ENCODE assay signal across 1 fruit fly cellular context in genomic region chr2L:1643252-1643864, dm6.
TF ChIP-seq lines count a peak whose summit lies in the region.

No protein-coding gene starts in this region.

TF ChIP-seq in whole organism, embryonic, 481 proteins besides CTCF, POLR2A, EP300 and RAD21 (continued from another document and continues in another):
- peak; percentile 91 to 96 for TF ChIP-seq dpn (GFP tag; optimal IDR thresholded peaks at IDR 0.05; lab: Kevin White, UChicago)
- peak; percentile 98 for TF ChIP-seq CG8924 (tag; optimal IDR thresholded peaks at IDR 0.05; lab: Kevin White, UChicago)
- peak; percentile 98 for TF ChIP-seq Dek (tag; optimal IDR thresholded peaks at IDR 0.05; lab: Kevin White, UChicago)
- peak; percentile 89 for TF ChIP-seq CG16863 (GFP tag; optimal IDR thresholded peaks at IDR 0.05; lab: Kevin White, UChicago)
- peak; percentile 93 for TF ChIP-seq tio (GFP tag; optimal IDR thresholded peaks at IDR 0.05; lab: Kevin White, UChicago)
- TF ChIP-seq CG30431 (GFP tag; optimal IDR thresholded peaks at IDR 0.05; lab: Kevin White, UChicago) = peak; percentile 88
- TF ChIP-seq CG10274 (GFP tag; optimal IDR thresholded peaks at IDR 0.05; lab: Kevin White, UChicago) = peak; percentile 92
- peak; percentile 56 for TF ChIP-seq ftz-f1 (GFP tag; optimal IDR thresholded peaks at IDR 0.05; lab: Kevin White, UChicago)
- peak; percentile 84 for TF ChIP-seq CHES-1-like (GFP tag; optimal IDR thresholded peaks at IDR 0.05; lab: Kevin White, UChicago)
- TF ChIP-seq br (optimal IDR thresholded peaks at IDR 0.05; lab: Kevin White, UChicago) = no peak
- no peak for TF ChIP-seq vnd (GFP tag; IDR thresholded peaks at IDR 0.05; lab: Robert Waterston, UW; ENCODE audit: partially characterized antibody)
- no peak for TF ChIP-seq lov (optimal IDR thresholded peaks at IDR 0.05; lab: Kevin White, UChicago)
- TF ChIP-seq lov (GFP tag; IDR thresholded peaks at IDR 0.05; lab: Robert Waterston, UW) = peak; percentile 83; the same call in 2 of the 3 replicates
- TF ChIP-seq CG5180 (GFP tag; optimal IDR thresholded peaks at IDR 0.05; lab: Kevin White, UChicago) = peak; percentile 93
- peak; percentile 87 for TF ChIP-seq Spps (tag; optimal IDR thresholded peaks at IDR 0.05; lab: Kevin White, UChicago)
- TF ChIP-seq MESR4 (GFP tag; optimal IDR thresholded peaks at IDR 0.05; lab: Kevin White, UChicago) = peak; percentile 32
- peak; percentile 76 for TF ChIP-seq CG4617 (GFP tag; optimal IDR thresholded peaks at IDR 0.05; lab: Kevin White, UChicago; ENCODE audit: borderline replicate concordance)
- TF ChIP-seq B-H1 (GFP tag; IDR thresholded peaks at IDR 0.05; lab: Robert Waterston, UW) = peak; percentile 96
- peak; percentile 92 for TF ChIP-seq CG14710 (tag; optimal IDR thresholded peaks at IDR 0.05; lab: Kevin White, UChicago)
- TF ChIP-seq CG8281 (tag; optimal IDR thresholded peaks at IDR 0.05; lab: Kevin White, UChicago) = peak; percentile 90
- peak; percentile 79 for TF ChIP-seq CG31388 (GFP tag; optimal IDR thresholded peaks at IDR 0.05; lab: Kevin White, UChicago)
- peak; percentile 41 for TF ChIP-seq Sry-δ (GFP tag; optimal IDR thresholded peaks at IDR 0.05; lab: Kevin White, UChicago)
- peak; percentile 95 for TF ChIP-seq az2 (GFP tag; optimal IDR thresholded peaks at IDR 0.05; lab: Kevin White, UChicago)
- peak; percentile 40 for TF ChIP-seq Sry-β (GFP tag; optimal IDR thresholded peaks at IDR 0.05; lab: Kevin White, UChicago)
- TF ChIP-seq bsh (GFP tag; optimal IDR thresholded peaks at IDR 0.05; lab: Kevin White, UChicago) = peak; percentile 65 to 94
- TF ChIP-seq CG4282 (GFP tag; optimal IDR thresholded peaks at IDR 0.05; lab: Kevin White, UChicago) = peak; percentile 16
- TF ChIP-seq Kr (GFP tag; optimal IDR thresholded peaks at IDR 0.05; lab: Kevin White, UChicago) = no peak
- peak; percentile 99 for TF ChIP-seq dmrt99B (tag; optimal IDR thresholded peaks at IDR 0.05; lab: Kevin White, UChicago)
- peak; percentile 82 for TF ChIP-seq CG2202 (tag; optimal IDR thresholded peaks at IDR 0.05; lab: Kevin White, UChicago)
- TF ChIP-seq scrt (GFP tag; optimal IDR thresholded peaks at IDR 0.05; lab: Kevin White, UChicago) = peak; percentile 95
- peak; percentile 97 for TF ChIP-seq vvl (GFP tag; IDR thresholded peaks at IDR 0.05; lab: Robert Waterston, UW)
- TF ChIP-seq CG11093 (GFP tag; IDR thresholded peaks at IDR 0.05; lab: Robert Waterston, UW) = peak; percentile 94
- peak; percentile 97 for TF ChIP-seq Taf1 (GFP tag; IDR thresholded peaks at IDR 0.05; lab: Robert Waterston, UW)
- TF ChIP-seq nmo (GFP tag; optimal IDR thresholded peaks at IDR 0.05; lab: Kevin White, UChicago) = peak; percentile 98
- no peak for TF ChIP-seq fd102C (GFP tag; optimal IDR thresholded peaks at IDR 0.05; lab: Kevin White, UChicago)
- peak; percentile 96 for TF ChIP-seq Xrp1 (GFP tag; IDR thresholded peaks at IDR 0.05; lab: Robert Waterston, UW)
- TF ChIP-seq sens (GFP tag; lab: Kevin White, UChicago) = peak; percentile 98
- peak; percentile 92 for TF ChIP-seq ro (GFP tag; IDR thresholded peaks at IDR 0.05; lab: Robert Waterston, UW)
- TF ChIP-seq CG7745 (tag; optimal IDR thresholded peaks at IDR 0.05; lab: Kevin White, UChicago) = peak; percentile 14
- peak; percentile 98 for TF ChIP-seq CG11696 (GFP tag; IDR thresholded peaks at IDR 0.05; lab: Robert Waterston, UW)
- peak; percentile 94 for TF ChIP-seq Nf-YC (tag; optimal IDR thresholded peaks at IDR 0.05; lab: Kevin White, UChicago)
- peak; percentile 96 for TF ChIP-seq CG13894 (tag; optimal IDR thresholded peaks at IDR 0.05; lab: Kevin White, UChicago)
- peak; percentile 98 for TF ChIP-seq CG4328 (GFP tag; optimal IDR thresholded peaks at IDR 0.05; lab: Kevin White, UChicago)
- peak; percentile 96 for TF ChIP-seq CG12219 (GFP tag; optimal IDR thresholded peaks at IDR 0.05; lab: Kevin White, UChicago)
- peak; percentile 94 for TF ChIP-seq CG12155 (GFP tag; optimal IDR thresholded peaks at IDR 0.05; lab: Kevin White, UChicago)
- peak; percentile 99 for TF ChIP-seq CG34376 (GFP tag; optimal IDR thresholded peaks at IDR 0.05; lab: Kevin White, UChicago)
- TF ChIP-seq CG8359 (GFP tag; optimal IDR thresholded peaks at IDR 0.05; lab: Kevin White, UChicago; ENCODE audit: borderline replicate concordance) = peak; percentile 90
- TF ChIP-seq pho (GFP tag; optimal IDR thresholded peaks at IDR 0.05; lab: Kevin White, UChicago) = peak; percentile 92
- peak; percentile 90 for TF ChIP-seq trh (GFP tag; optimal IDR thresholded peaks at IDR 0.05; lab: Kevin White, UChicago)
- TF ChIP-seq oc (tag; optimal IDR thresholded peaks at IDR 0.05; lab: Kevin White, UChicago) = peak; percentile 86
- TF ChIP-seq CG18262 (tag; optimal IDR thresholded peaks at IDR 0.05; lab: Kevin White, UChicago) = peak; percentile 96
- peak; percentile 85 for TF ChIP-seq Hey (tag; optimal IDR thresholded peaks at IDR 0.05; lab: Kevin White, UChicago)
- no peak for TF ChIP-seq CG15479 (GFP tag; optimal IDR thresholded peaks at IDR 0.05; lab: Kevin White, UChicago)
- peak; percentile 94 for TF ChIP-seq wdn (GFP tag; IDR thresholded peaks at IDR 0.05; lab: Robert Waterston, UW)
- peak; percentile 83 for TF ChIP-seq wek (GFP tag; optimal IDR thresholded peaks at IDR 0.05; lab: Kevin White, UChicago)
- peak; percentile 96 for TF ChIP-seq CG11723 (GFP tag; optimal IDR thresholded peaks at IDR 0.05; lab: Kevin White, UChicago)
- peak; percentile 94 for TF ChIP-seq Hsf (GFP tag; optimal IDR thresholded peaks at IDR 0.05; lab: Kevin White, UChicago)
- TF ChIP-seq CG1233 (GFP tag; optimal IDR thresholded peaks at IDR 0.05; lab: Kevin White, UChicago) = peak; percentile 98
- TF ChIP-seq zen2 (GFP tag; IDR thresholded peaks at IDR 0.05; lab: Robert Waterston, UW; ENCODE audit: partially characterized antibody) = no peak
- peak; percentile 40 to 78 for TF ChIP-seq Trl (optimal IDR thresholded peaks at IDR 0.05; lab: Kevin White, UChicago)
- TF ChIP-seq Trl (GFP tag; optimal IDR thresholded peaks at IDR 0.05; lab: Kevin White, UChicago) = peak; percentile 84
- peak; percentile 69 for TF ChIP-seq Bdp1 (GFP tag; optimal IDR thresholded peaks at IDR 0.05; lab: Kevin White, UChicago)
- peak; percentile 96 for TF ChIP-seq CG6683 (GFP tag; optimal IDR thresholded peaks at IDR 0.05; lab: Kevin White, UChicago)
- no peak for TF ChIP-seq CG2129 (GFP tag; IDR thresholded peaks at IDR 0.05; lab: Robert Waterston, UW; ENCODE audit: partially characterized antibody)
- TF ChIP-seq ara (GFP tag; IDR thresholded peaks at IDR 0.05; lab: Robert Waterston, UW) = peak; percentile 91
- TF ChIP-seq mam (GFP tag; optimal IDR thresholded peaks at IDR 0.05; lab: Kevin White, UChicago) = peak; percentile 95
- peak; percentile 99 for TF ChIP-seq seq (GFP tag; IDR thresholded peaks at IDR 0.05; lab: Robert Waterston, UW)
- no peak for TF ChIP-seq sna (GFP tag; IDR thresholded peaks at IDR 0.05; lab: Robert Waterston, UW; ENCODE audit: partially characterized antibody)
- peak; percentile 95 for TF ChIP-seq CG11247 (GFP tag; IDR thresholded peaks at IDR 0.05; lab: Robert Waterston, UW)
- TF ChIP-seq CG3163 (GFP tag; optimal IDR thresholded peaks at IDR 0.05; lab: Kevin White, UChicago) = peak; percentile 63
- peak; percentile 94 for TF ChIP-seq CG10654 (GFP tag; optimal IDR thresholded peaks at IDR 0.05; lab: Kevin White, UChicago)
- peak; percentile 97 for TF ChIP-seq fd96Cb (tag; optimal IDR thresholded peaks at IDR 0.05; lab: Kevin White, UChicago)
- peak; percentile 95 for TF ChIP-seq CG15601 (tag; optimal IDR thresholded peaks at IDR 0.05; lab: Kevin White, UChicago)
- peak; percentile 91 for TF ChIP-seq twi (tag; optimal IDR thresholded peaks at IDR 0.05; lab: Kevin White, UChicago)
- peak; percentile 96 for TF ChIP-seq Mrtf (GFP tag; IDR thresholded peaks at IDR 0.05; lab: Robert Waterston, UW)
- peak; percentile 97 for TF ChIP-seq phol (tag; optimal IDR thresholded peaks at IDR 0.05; lab: Kevin White, UChicago)
- peak; percentile 87 for TF ChIP-seq shn (GFP tag; optimal IDR thresholded peaks at IDR 0.05; lab: Kevin White, UChicago)
- peak; percentile 88 for TF ChIP-seq ems (GFP tag; optimal IDR thresholded peaks at IDR 0.05; lab: Kevin White, UChicago)
- TF ChIP-seq pnt (GFP tag; optimal IDR thresholded peaks at IDR 0.05; lab: Kevin White, UChicago) = peak; percentile 88
- peak; percentile 74 for TF ChIP-seq ERR (GFP tag; optimal IDR thresholded peaks at IDR 0.05; lab: Kevin White, UChicago)
- TF ChIP-seq dm (GFP tag; optimal IDR thresholded peaks at IDR 0.05; lab: Kevin White, UChicago) = peak; percentile 77
- peak; percentile 98 for TF ChIP-seq HHEX (GFP tag; optimal IDR thresholded peaks at IDR 0.05; lab: Kevin White, UChicago)
- 0 out of 2 replicates have a peak, but pooled peaks have one; percentile 32 for TF ChIP-seq CG42726 (GFP tag; IDR thresholded peaks at IDR 0.05; lab: Robert Waterston, UW; ENCODE audit: partially characterized antibody)
- TF ChIP-seq crol (GFP tag; IDR thresholded peaks at IDR 0.05; lab: Robert Waterston, UW) = peak; percentile 99
- peak; percentile 93 for TF ChIP-seq trem (tag; optimal IDR thresholded peaks at IDR 0.05; lab: Kevin White, UChicago)
- TF ChIP-seq unc-4 (GFP tag; IDR thresholded peaks at IDR 0.05; lab: Robert Waterston, UW; ENCODE audit: partially characterized antibody) = peak; percentile 33; the same call in 1 of the 2 replicates
- peak; percentile 98 for TF ChIP-seq lmd (GFP tag; IDR thresholded peaks at IDR 0.05; lab: Robert Waterston, UW)
- TF ChIP-seq Asciz (GFP tag; optimal IDR thresholded peaks at IDR 0.05; lab: Kevin White, UChicago) = peak; percentile 98
- TF ChIP-seq danr (GFP tag; IDR thresholded peaks at IDR 0.05; lab: Robert Waterston, UW) = peak; percentile 96
- TF ChIP-seq odd (GFP tag; optimal IDR thresholded peaks at IDR 0.05; lab: Kevin White, UChicago) = peak; percentile 98
- no peak for TF ChIP-seq da (GFP tag; optimal IDR thresholded peaks at IDR 0.05; lab: Kevin White, UChicago)
- TF ChIP-seq CG14860 (GFP tag; IDR thresholded peaks at IDR 0.05; lab: Robert Waterston, UW; ENCODE audit: partially characterized antibody) = peak; percentile 38; the same call in 1 of the 3 replicates
- TF ChIP-seq CG6254 (GFP tag; optimal IDR thresholded peaks at IDR 0.05; lab: Kevin White, UChicago) = peak; percentile 95
- TF ChIP-seq tin (GFP tag; optimal IDR thresholded peaks at IDR 0.05; lab: Kevin White, UChicago) = peak; percentile 95
- TF ChIP-seq zfh2 (GFP tag; optimal IDR thresholded peaks at IDR 0.05; lab: Kevin White, UChicago) = peak; percentile 86
- peak; percentile 91 for TF ChIP-seq MTF-1 (GFP tag; optimal IDR thresholded peaks at IDR 0.05; lab: Kevin White, UChicago; ENCODE audit: borderline replicate concordance)
- peak; percentile 87 for TF ChIP-seq Hmx (GFP tag; optimal IDR thresholded peaks at IDR 0.05; lab: Kevin White, UChicago)
- peak; percentile 86 for TF ChIP-seq Doc2 (GFP tag; IDR thresholded peaks at IDR 0.05; lab: Robert Waterston, UW)
- TF ChIP-seq CG17361 (GFP tag; IDR thresholded peaks at IDR 0.05; lab: Robert Waterston, UW) = peak; percentile 98
- peak; percentile 98 for TF ChIP-seq Fer3 (tag; optimal IDR thresholded peaks at IDR 0.05; lab: Kevin White, UChicago)
- peak; percentile 77 for TF ChIP-seq fu2 (GFP tag; optimal IDR thresholded peaks at IDR 0.05; lab: Kevin White, UChicago)
- TF ChIP-seq ato (GFP tag; IDR thresholded peaks at IDR 0.05; lab: Robert Waterston, UW; ENCODE audit: partially characterized antibody) = no peak
- peak; percentile 83 for TF ChIP-seq ash1 (GFP tag; optimal IDR thresholded peaks at IDR 0.05; lab: Kevin White, UChicago)
- TF ChIP-seq lbe (GFP tag; optimal IDR thresholded peaks at IDR 0.05; lab: Kevin White, UChicago) = no peak
- peak; percentile 86 for TF ChIP-seq CG8944 (GFP tag; optimal IDR thresholded peaks at IDR 0.05; lab: Kevin White, UChicago)
- peak in 1 of 2 experiments; percentile 71 for TF ChIP-seq crp (GFP tag; optimal IDR thresholded peaks at IDR 0.05; lab: Kevin White, UChicago)
- no peak for TF ChIP-seq hkb (optimal IDR thresholded peaks at IDR 0.05; lab: Kevin White, UChicago)
- TF ChIP-seq hkb (GFP tag; IDR thresholded peaks at IDR 0.05; lab: Robert Waterston, UW) = peak; percentile 98
- TF ChIP-seq cato (GFP tag; optimal IDR thresholded peaks at IDR 0.05; lab: Kevin White, UChicago; ENCODE audit: borderline replicate concordance) = peak; percentile 92
- TF ChIP-seq pum (GFP tag; optimal IDR thresholded peaks at IDR 0.05; lab: Kevin White, UChicago) = peak; percentile 89
- peak; percentile 75 for TF ChIP-seq Mad (GFP tag; optimal IDR thresholded peaks at IDR 0.05; lab: Kevin White, UChicago)
- TF ChIP-seq Fer1 (GFP tag; optimal IDR thresholded peaks at IDR 0.05; lab: Kevin White, UChicago) = peak; percentile 99
- peak; percentile 94 for TF ChIP-seq CG4730 (GFP tag; IDR thresholded peaks at IDR 0.05; lab: Robert Waterston, UW)
- peak; percentile 94 for TF ChIP-seq kni (GFP tag; optimal IDR thresholded peaks at IDR 0.05; lab: Kevin White, UChicago)
- peak; percentile 80 for TF ChIP-seq CG7928 (GFP tag; optimal IDR thresholded peaks at IDR 0.05; lab: Kevin White, UChicago)
- TF ChIP-seq CG9609 (GFP tag; optimal IDR thresholded peaks at IDR 0.05; lab: Kevin White, UChicago) = peak; percentile 86
- peak; percentile 95 for TF ChIP-seq D19A (tag; optimal IDR thresholded peaks at IDR 0.05; lab: Kevin White, UChicago)
- TF ChIP-seq CG6272 (GFP tag; IDR thresholded peaks at IDR 0.05; lab: Robert Waterston, UW) = peak; percentile 90
- TF ChIP-seq CG15011 (GFP tag; optimal IDR thresholded peaks at IDR 0.05; lab: Kevin White, UChicago) = peak; percentile 97
- no peak for TF ChIP-seq hbn (GFP tag; IDR thresholded peaks at IDR 0.05; lab: Robert Waterston, UW; ENCODE audit: partially characterized antibody)
- peak; percentile 56; the same call in 1 of the 3 replicates for TF ChIP-seq sr (GFP tag; IDR thresholded peaks at IDR 0.05; lab: Robert Waterston, UW)
- TF ChIP-seq CG17568 (GFP tag; optimal IDR thresholded peaks at IDR 0.05; lab: Kevin White, UChicago) = peak; percentile 97
- TF ChIP-seq tup (GFP tag; optimal IDR thresholded peaks at IDR 0.05; lab: Kevin White, UChicago) = peak; percentile 86
- TF ChIP-seq CG32772 (GFP tag; IDR thresholded peaks at IDR 0.05; lab: Robert Waterston, UW) = peak; percentile 92
- TF ChIP-seq peb (GFP tag; IDR thresholded peaks at IDR 0.05; lab: Robert Waterston, UW) = peak; percentile 89
- TF ChIP-seq pros (GFP tag; optimal IDR thresholded peaks at IDR 0.05; lab: Kevin White, UChicago) = peak; percentile 73
- peak; percentile 99 for TF ChIP-seq Sox100B (GFP tag; optimal IDR thresholded peaks at IDR 0.05; lab: Kevin White, UChicago)
- TF ChIP-seq ci (GFP tag; IDR thresholded peaks at IDR 0.05; lab: Robert Waterston, UW) = peak; percentile 93
- TF ChIP-seq stwl (tag; optimal IDR thresholded peaks at IDR 0.05; lab: Kevin White, UChicago) = no peak
